Worm (Caenorhabditis elegans) whole organism, L3 larva: Measurements from ENCODE around the gene srx-98.
A peak's percentile ranks its signal among the peaks of the same experiment; 100 is the strongest.

ENCODE experiments used
- R02D3.7 ChIP-seq: fragments of 150-350 bp; optimal IDR thresholded peaks from 2 replicates; lab custom pipeline; 2014; ENCODE audit warnings: missing biosample characterization, missing genetic modification characterization
- ama-1 ChIP-seq: fragments of 150-350 bp; optimal IDR thresholded peaks from 2 replicates; lab custom pipeline; 2018
- egl-27 ChIP-seq: sonication (generic microtip); optimal IDR thresholded peaks from 4 replicates; lab custom pipeline; 2017; ENCODE audit warnings: missing biosample characterization, missing genetic modification reagents, missing genetic modification characterization
- fos-1 ChIP-seq: fragments of 150-350 bp; optimal IDR thresholded peaks from 2 replicates; lab custom pipeline; 2014; ENCODE audit warnings: missing biosample characterization, missing genetic modification characterization
- nhr-25 ChIP-seq: sonication (generic microtip); optimal IDR thresholded peaks from 2 replicates; lab custom pipeline; 2017; ENCODE audit warnings: missing biosample characterization, missing genetic modification characterization
- nhr-76 ChIP-seq: fragments of 150-350 bp; sonication (generic microtip); optimal IDR thresholded peaks from 5 replicates; lab custom pipeline; 2014; ENCODE audit warnings: missing biosample characterization, missing genetic modification characterization
- pha-4 ChIP-seq: fragments of 150-350 bp; optimal IDR thresholded peaks from 2 replicates; lab custom pipeline; 2014; ENCODE audit warnings: missing biosample characterization, missing genetic modification reagents, missing genetic modification characterization
- pqm-1 ChIP-seq: fragments of 150-350 bp; optimal IDR thresholded peaks from 2 replicates; lab custom pipeline; 2017; ENCODE audit warnings: missing biosample characterization, missing genetic modification characterization, inconsistent platforms
- skn-1 ChIP-seq: fragments of 150-350 bp; optimal IDR thresholded peaks from 2 replicates; lab custom pipeline; 2014; ENCODE audit warnings: missing biosample characterization, missing genetic modification characterization
- zag-1 ChIP-seq: fragments of 150-350 bp; optimal IDR thresholded peaks from 2 replicates; lab custom pipeline; 2014; ENCODE audit warnings: missing biosample characterization, missing genetic modification characterization

ce11 chrII:3661932-3662331 is 8.9 kb downstream of the srx-98 start, which contains the start of gene F19B10.13:
- no peak for TF ChIP-seq ama-1 (lab: Kevin White, UChicago)
- peak; percentile 56 for TF ChIP-seq pqm-1
- TF ChIP-seq fos-1, result no peak
- TF ChIP-seq nhr-76 (tag; lab: Kevin White, UChicago), result no peak
- no peak for TF ChIP-seq egl-27 (tag; lab: Kevin White, UChicago)
- TF ChIP-seq R02D3.7 (tag; lab: Kevin White, UChicago), result no peak
- no peak for TF ChIP-seq pha-4
- TF ChIP-seq skn-1 (tag; lab: Kevin White, UChicago), result no peak
- TF ChIP-seq zag-1 (tag; lab: Kevin White, UChicago), result no peak
- no peak for TF ChIP-seq nhr-25 (tag; lab: Kevin White, UChicago)
